Fruit fly (Drosophila melanogaster): ENCODE results near the gene CG12971.
A peak's percentile ranks its signal among the peaks of the same experiment; 100 is the strongest.

dm6 chr3L:21348983-21349432 lies 7.3 kb downstream of the CG12971 start, which contains the start of gene ebd2:
- TF ChIP-seq CG11398 (GFP tag; optimal IDR thresholded peaks at IDR 0.05): no peak
- no peak for TF ChIP-seq CG4617 (GFP tag; optimal IDR thresholded peaks at IDR 0.05; ENCODE audit: borderline replicate concordance)
- TF ChIP-seq CG1647 (GFP tag; optimal IDR thresholded peaks at IDR 0.05): no peak
- TF ChIP-seq vvl (GFP tag; IDR thresholded peaks at IDR 0.05): peak; percentile 15; the same call in 1 of the 2 replicates
- 0 out of 3 replicates have a peak, but pooled peaks have one; percentile 26 for TF ChIP-seq Doc3 (GFP tag; IDR thresholded peaks at IDR 0.05; ENCODE audit: partially characterized antibody)
- peak; percentile 50 for TF ChIP-seq Hey (tag; optimal IDR thresholded peaks at IDR 0.05)
- TF ChIP-seq CG1832 (GFP tag; optimal IDR thresholded peaks at IDR 0.05): no peak
- no peak for TF ChIP-seq Atf-2 (GFP tag; optimal IDR thresholded peaks at IDR 0.05)
- peak; percentile 91; the same call in 3 of the 4 replicates for TF ChIP-seq chinmo (GFP tag; IDR thresholded peaks at IDR 0.05; ENCODE audit: partially characterized antibody)
- TF ChIP-seq CG16863 (GFP tag; optimal IDR thresholded peaks at IDR 0.05): peak; percentile 20
- no peak for TF ChIP-seq mam (GFP tag; optimal IDR thresholded peaks at IDR 0.05)
- TF ChIP-seq usp (GFP tag; optimal IDR thresholded peaks at IDR 0.05): no peak
